Worm (Caenorhabditis elegans): Measurements from ENCODE around the gene C54E10.10.

The C54E10.10 gene

DNA sequence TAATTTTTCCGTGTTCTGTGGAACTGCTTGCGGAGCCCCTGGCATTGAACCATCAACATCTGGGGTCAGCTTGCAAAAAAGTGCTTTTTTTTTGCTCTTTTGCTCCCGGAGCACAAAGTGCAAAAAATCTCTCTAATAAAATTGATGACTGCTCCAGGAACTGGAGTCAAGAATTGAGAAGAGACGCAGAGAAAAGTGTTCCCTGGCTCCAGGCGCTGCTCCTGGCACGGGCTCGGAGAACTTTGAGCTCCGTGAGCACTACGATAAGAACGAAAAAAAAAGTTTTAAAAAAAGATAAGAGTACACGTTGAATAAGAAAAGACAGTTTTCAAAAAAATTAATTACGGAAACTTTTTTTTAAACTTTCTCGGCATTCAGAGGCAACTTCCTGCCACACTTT is 20.4 kb downstream of the C54E10.10 start (continued):
- no peak for TF ChIP-seq ceh-44 (GFP tag; IDR thresholded peaks at IDR 0.05)
- TF ChIP-seq ctbp-1 (GFP tag; IDR thresholded peaks at IDR 0.05) = no peak
- TF ChIP-seq hlh-11 (tag; optimal IDR thresholded peaks at IDR 0.05) = peak; percentile 79
- TF ChIP-seq nhr-76 (tag; optimal IDR thresholded peaks at IDR 0.05) = no peak
- peak; percentile 71 for TF ChIP-seq nhr-28 (tag; optimal IDR thresholded peaks at IDR 0.05)
- TF ChIP-seq nhr-10 (tag; optimal IDR thresholded peaks at IDR 0.05) = no peak
- no peak for TF ChIP-seq lin-29 (GFP tag; IDR thresholded peaks at IDR 0.05)
- no peak for TF ChIP-seq unc-130 (GFP tag; optimal IDR thresholded peaks at IDR 0.05)
- TF ChIP-seq ceh-20 (GFP tag; IDR thresholded peaks at IDR 0.05) = 0 out of 2 replicates have a peak, but pooled peaks have one; percentile 20
- peak; percentile 77 for TF ChIP-seq dve-1 (tag; optimal IDR thresholded peaks at IDR 0.05; ENCODE audit: insufficient read depth)
- no peak for TF ChIP-seq spr-1 (tag; optimal IDR thresholded peaks at IDR 0.05)
- peak; percentile 2 for TF ChIP-seq nhr-77 (tag; optimal IDR thresholded peaks at IDR 0.05)
- TF ChIP-seq mxl-3 (GFP tag; optimal IDR thresholded peaks at IDR 0.05) = no peak
- no peak for TF ChIP-seq ztf-7 (tag; optimal IDR thresholded peaks at IDR 0.05)
- no peak for TF ChIP-seq daf-12 (tag; optimal IDR thresholded peaks at IDR 0.05)
- no peak for TF ChIP-seq nhr-11 (tag; optimal IDR thresholded peaks at IDR 0.05)

- TF ChIP-seq Y48G9A.11 (GFP tag; IDR thresholded peaks at IDR 0.05) (no peak), lin-38 (GFP tag; IDR thresholded peaks at IDR 0.05) (0 out of 2 replicates have a peak, but pooled peaks have one; percentile 12), egl-43 (GFP tag; IDR thresholded peaks at IDR 0.05) (0 out of 2 replicates have a peak, but pooled peaks have one; percentile 17), lin-13 (GFP tag; optimal IDR thresholded peaks at IDR 0.05) (peak; percentile 49), aha-1 (tag) (no peak), unc-62 (GFP tag; optimal IDR thresholded peaks at IDR 0.05 in 1 of 2) (peak in 1 of 2 experiments; percentile 41), unc-62 (tag; optimal IDR thresholded peaks at IDR 0.05) (no peak), spr-3 (GFP tag; optimal IDR thresholded peaks at IDR 0.05) (no peak), pha-4 (GFP tag; IDR thresholded peaks at IDR 0.05) (0 out of 2 replicates have a peak, but pooled peaks have one; percentile 31), pha-4 (tag; optimal IDR thresholded peaks at IDR 0.05) (no peak), tra-1 (GFP tag; IDR thresholded peaks at IDR 0.05) (0 out of 2 replicates have a peak, but pooled peaks have one; percentile 15)
These were observed 22.6 kb downstream of the C54E10.10 start for ce11 chrV:18780605-18781004.

- TF ChIP-seq ctbp-1 (GFP tag; IDR thresholded peaks at IDR 0.05) = no peak
- no peak for TF ChIP-seq pqm-1 (tag; optimal IDR thresholded peaks at IDR 0.05)
- TF ChIP-seq madf-9 (GFP tag; conservative IDR thresholded peaks at IDR 0.05) = no peak
- no peak for TF ChIP-seq Y75B8A.6 (GFP tag; IDR thresholded peaks at IDR 0.05)
- no peak for TF ChIP-seq daf-12 (tag; optimal IDR thresholded peaks at IDR 0.05)
- TF ChIP-seq Y48G9A.11 (GFP tag; IDR thresholded peaks at IDR 0.05) = 0 out of 2 replicates have a peak, but pooled peaks have one; percentile 9
- no peak for TF ChIP-seq tra-1 (GFP tag; IDR thresholded peaks at IDR 0.05)
- TF ChIP-seq skn-1 (tag; optimal IDR thresholded peaks at IDR 0.05) = no peak
- TF ChIP-seq lin-13 (GFP tag; optimal IDR thresholded peaks at IDR 0.05) = no peak
- TF ChIP-seq ceh-20 (GFP tag; IDR thresholded peaks at IDR 0.05) = no peak
- TF ChIP-seq unc-62 (GFP tag; optimal IDR thresholded peaks at IDR 0.05 in 1 of 2) = peak in 1 of 2 experiments; percentile 66
- TF ChIP-seq unc-62 (tag; optimal IDR thresholded peaks at IDR 0.05) = no peak
- no peak for TF ChIP-seq Y105C5A.15 (GFP tag; IDR thresholded peaks at IDR 0.05)
- TF ChIP-seq zag-1 (tag; optimal IDR thresholded peaks at IDR 0.05) = no peak
- no peak for TF ChIP-seq nhr-10 (tag; optimal IDR thresholded peaks at IDR 0.05)
- no peak for TF ChIP-seq egl-43 (GFP tag; IDR thresholded peaks at IDR 0.05)
- no peak for TF ChIP-seq nhr-76 (tag; optimal IDR thresholded peaks at IDR 0.05)
- peak; percentile 57 for TF ChIP-seq duxl-1 (tag; optimal IDR thresholded peaks at IDR 0.05; ENCODE audit: poor library complexity)
- TF ChIP-seq snpc-4 (tag; optimal IDR thresholded peaks at IDR 0.05) = no peak
- 0 out of 2 replicates have a peak, but pooled peaks have one; percentile 51 for TF ChIP-seq nhr-42 (GFP tag; IDR thresholded peaks at IDR 0.05)
- TF ChIP-seq aha-1 (tag) = peak; percentile 95
These were observed 26.9 kb downstream of the C54E10.10 start, which contains the start of gene Y17D7B.4 for ce11 chrV:18776245-18776737. Gene Y17D7B.4, minus strand, starts transcription at chrV:18776687.

DNA sequence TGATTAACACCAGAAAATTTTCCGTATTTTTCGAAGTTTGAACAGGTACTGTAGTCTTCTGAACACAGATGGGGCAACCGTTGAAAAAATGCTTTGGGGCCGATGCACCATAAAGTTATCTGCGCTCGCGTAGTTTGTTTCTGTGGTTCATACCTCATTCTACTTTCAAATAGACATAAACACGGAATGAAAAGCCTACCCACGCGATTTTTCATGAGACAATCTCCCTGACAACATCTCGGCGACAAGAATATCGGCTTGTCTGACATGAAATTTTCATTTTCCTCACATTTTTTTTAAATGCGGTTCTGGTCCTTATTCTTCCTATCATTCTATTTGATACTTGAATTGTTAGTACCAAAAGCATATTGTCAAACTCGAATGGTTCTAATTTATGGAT is 30.4 kb downstream of the C54E10.10 start, which contains the start of gene clec-257:
Gene clec-257, plus strand, starts transcription at position 301 of the 400 bp plus-strand sequence.
- TF ChIP-seq F26F4.8 (GFP tag; conservative IDR thresholded peaks at IDR 0.05) = no peak

Measured in whole organism, L4 larva.